Fruit fly (Drosophila melanogaster): ENCODE data around the gene GluRIIE.

dm6 chr3R:20634674-20635594 is 13.6 kb downstream of the GluRIIE start, which contains the start of the genes Pi3K92E and Lrrk:
- TF ChIP-seq CG7045 (GFP tag; optimal IDR thresholded peaks at IDR 0.05): no peak
- TF ChIP-seq CG1620 (GFP tag; optimal IDR thresholded peaks at IDR 0.05): peak; percentile 51
- no peak for TF ChIP-seq CG12768 (GFP tag; optimal IDR thresholded peaks at IDR 0.05)
- no peak for TF ChIP-seq pad (GFP tag; optimal IDR thresholded peaks at IDR 0.05)
- TF ChIP-seq cic (GFP tag; optimal IDR thresholded peaks at IDR 0.05): no peak
- TF ChIP-seq tj (GFP tag; optimal IDR thresholded peaks at IDR 0.05): no peak
- peak; percentile 77 for TF ChIP-seq bab1 (GFP tag; optimal IDR thresholded peaks at IDR 0.05)
- no peak for TF ChIP-seq CG11617 (GFP tag; optimal IDR thresholded peaks at IDR 0.05)
- TF ChIP-seq CG7101 (tag; optimal IDR thresholded peaks at IDR 0.05): no peak
